Fruit fly (Drosophila melanogaster) whole organism, embryonic: ENCODE data around the gene Gr21a.

ENCODE experiments used
- ATbp ChIP-seq: fragments of 200-800 bp; sonication (Bioruptor generic); optimal IDR thresholded peaks from 2 replicates; lab custom pipeline; 2017; ENCODE audit warnings: missing biosample characterization, mild to moderate bottlenecking, missing genetic modification characterization, missing genetic modification reagents
- Ada2b ChIP-seq: fragments of 200-800 bp; sonication (Bioruptor generic); IDR thresholded peaks from 2 replicates; pipeline ENCODE4 v1.3.6; 2022; ENCODE audit warnings: missing biosample characterization, missing genetic modification characterization
- Asciz ChIP-seq: fragments of 200-800 bp; sonication (Bioruptor generic); optimal IDR thresholded peaks from 2 replicates; lab custom pipeline; 2017; ENCODE audit warnings: missing biosample characterization, mild to moderate bottlenecking, missing genetic modification characterization, missing genetic modification reagents
- Atf6 ChIP-seq: fragments of 200-800 bp; sonication (Bioruptor generic); IDR thresholded peaks from 2 replicates; pipeline ENCODE4 v1.3.6; 2022; ENCODE audit warnings: missing biosample characterization, missing genetic modification characterization
- CG10274 ChIP-seq: fragments of 200-800 bp; sonication (Bioruptor generic); optimal IDR thresholded peaks from 3 replicates; lab custom pipeline; 2017; ENCODE audit warnings: missing biosample characterization, mild to moderate bottlenecking, missing genetic modification characterization
- CG11247 ChIP-seq: fragments of 200-800 bp; sonication (Bioruptor generic); IDR thresholded peaks from 2 replicates; pipeline ENCODE4 v1.3.6; 2022; ENCODE audit warnings: missing biosample characterization, missing genetic modification characterization
- CG11504 ChIP-seq: fragments of 200-800 bp; sonication (Bioruptor generic); optimal IDR thresholded peaks from 3 replicates; lab custom pipeline; 2019; ENCODE audit warnings: missing biosample characterization, mild to moderate bottlenecking, missing genetic modification characterization, moderate library complexity
- CG12071 ChIP-seq: fragments of 200-800 bp; sonication (Bioruptor generic); optimal IDR thresholded peaks from 3 replicates; lab custom pipeline; 2018; ENCODE audit warnings: missing biosample characterization, mild to moderate bottlenecking, missing genetic modification characterization
- CG12219 ChIP-seq: fragments of 200-800 bp; sonication (Bioruptor generic); optimal IDR thresholded peaks from 3 replicates; lab custom pipeline; 2018; ENCODE audit warnings: missing biosample characterization, mild to moderate bottlenecking, missing genetic modification characterization
- CG12744 ChIP-seq: fragments of 200-800 bp; sonication (Bioruptor generic); optimal IDR thresholded peaks from 2 replicates; lab custom pipeline; 2016; ENCODE audit warnings: missing biosample characterization, missing genetic modification characterization
- CG14710 ChIP-seq: fragments of 200-800 bp; sonication (Bioruptor generic); optimal IDR thresholded peaks from 3 replicates; lab custom pipeline; 2019; ENCODE audit warnings: missing biosample characterization, mild to moderate bottlenecking, missing genetic modification characterization, moderate library complexity
- CG15514 ChIP-seq: fragments of 200-800 bp; sonication (Bioruptor generic); optimal IDR thresholded peaks from 3 replicates; lab custom pipeline; 2017; ENCODE audit warnings: missing biosample characterization, missing genetic modification characterization, mild to moderate bottlenecking, moderate library complexity, missing genetic modification reagents
- CG17328 ChIP-seq: fragments of 200-800 bp; sonication (Bioruptor generic); IDR thresholded peaks from 2 replicates; pipeline ENCODE4 v1.3.6; 2022; ENCODE audit warnings: missing biosample characterization, missing genetic modification characterization
- CG18476 ChIP-seq: fragments of 200-800 bp; sonication (Bioruptor generic); optimal IDR thresholded peaks from 2 replicates; lab custom pipeline; 2016; ENCODE audit warnings: missing biosample characterization, mild to moderate bottlenecking, missing genetic modification characterization
- CG2678 ChIP-seq: fragments of 200-800 bp; sonication (Bioruptor generic); optimal IDR thresholded peaks from 3 replicates; lab custom pipeline; 2019; ENCODE audit warnings: missing biosample characterization, mild to moderate bottlenecking, missing genetic modification characterization, moderate library complexity
- CG3726 ChIP-seq: fragments of 200-800 bp; sonication (Bioruptor generic); IDR thresholded peaks from 3 replicates; pipeline ENCODE4, ENCODE4 v1.3.6; 2022; ENCODE audit warnings: missing biosample characterization, missing genetic modification characterization
- CG5180 ChIP-seq: fragments of 200-800 bp; sonication (Bioruptor generic); optimal IDR thresholded peaks from 3 replicates; lab custom pipeline; 2017; ENCODE audit warnings: missing biosample characterization, missing genetic modification characterization, mild to moderate bottlenecking, moderate library complexity, missing genetic modification reagents
- CG6813 ChIP-seq: fragments of 200-800 bp; sonication (Bioruptor generic); optimal IDR thresholded peaks from 2 replicates; lab custom pipeline; 2017; ENCODE audit warnings: missing biosample characterization, missing genetic modification characterization, mild to moderate bottlenecking, moderate library complexity, missing genetic modification reagents
- CG7271 ChIP-seq: fragments of 200-800 bp; sonication (Bioruptor generic); optimal IDR thresholded peaks from 2 replicates; lab custom pipeline; 2018; ENCODE audit warnings: missing biosample characterization, mild to moderate bottlenecking, missing genetic modification characterization, moderate library complexity
- CG7556 ChIP-seq: fragments of 200-800 bp; sonication (Bioruptor generic); optimal IDR thresholded peaks from 2 replicates; lab custom pipeline; 2017; ENCODE audit warnings: missing biosample characterization, mild to moderate bottlenecking, missing genetic modification characterization
- CG7839 ChIP-seq: fragments of 200-800 bp; sonication (Bioruptor generic); optimal IDR thresholded peaks from 3 replicates; lab custom pipeline; 2018; ENCODE audit warnings: missing biosample characterization, mild to moderate bottlenecking, missing genetic modification characterization, moderate library complexity
- CG8388 ChIP-seq: fragments of 200-800 bp; sonication (Bioruptor generic); optimal IDR thresholded peaks from 2 replicates; lab custom pipeline; 2019; ENCODE audit warnings: missing biosample characterization, mild to moderate bottlenecking, missing genetic modification characterization, moderate library complexity
- CG9932 ChIP-seq: fragments of 200-800 bp; sonication (Bioruptor generic); IDR thresholded peaks from 2 replicates; pipeline ENCODE4 v1.3.6; 2022; ENCODE audit warnings: missing biosample characterization, missing genetic modification characterization
- Deaf1 ChIP-seq: fragments of 200-800 bp; optimal IDR thresholded peaks from 3 replicates; lab custom pipeline; 2019; ENCODE audit warnings: missing biosample characterization, mild to moderate bottlenecking, missing genetic modification characterization, moderate library complexity
- Doc2 ChIP-seq: fragments of 200-800 bp; sonication (Bioruptor generic); IDR thresholded peaks from 2 replicates; pipeline ENCODE4 v1.3.6; 2022; ENCODE audit warnings: missing biosample characterization, missing genetic modification characterization
- Dp ChIP-seq: fragments of 200-800 bp; sonication (Bioruptor generic); optimal IDR thresholded peaks from 2 replicates; lab custom pipeline; 2018; ENCODE audit warnings: missing biosample characterization, mild to moderate bottlenecking, missing genetic modification characterization, moderate library complexity
- Hand ChIP-seq: fragments of 200-800 bp; sonication (Bioruptor generic); optimal IDR thresholded peaks from 2 replicates; lab custom pipeline; 2017; ENCODE audit warnings: mild to moderate bottlenecking, missing biosample characterization, missing genetic modification reagents, missing genetic modification characterization
- Jarid2 ChIP-seq: fragments of 200-800 bp; sonication (Bioruptor generic); optimal IDR thresholded peaks from 3 replicates; lab custom pipeline; 2017; ENCODE audit warnings: mild to moderate bottlenecking, missing biosample characterization, missing genetic modification reagents, missing genetic modification characterization
- Meics ChIP-seq: fragments of 200-800 bp; sonication (Bioruptor generic); optimal IDR thresholded peaks from 2 replicates; lab custom pipeline; 2017; ENCODE audit warnings: missing biosample characterization, mild to moderate bottlenecking, missing genetic modification characterization
- NfI ChIP-seq: fragments of 200-800 bp; sonication (Bioruptor generic); optimal IDR thresholded peaks from 3 replicates; lab custom pipeline; 2018; ENCODE audit warnings: missing biosample characterization, mild to moderate bottlenecking, missing genetic modification characterization, moderate library complexity
- Optix ChIP-seq: fragments of 200-800 bp; sonication (Bioruptor generic); IDR thresholded peaks from 3 replicates; pipeline ENCODE4 v1.3.6; 2022; ENCODE audit warnings: missing biosample characterization, missing genetic modification characterization
- Sox102F ChIP-seq: fragments of 200-800 bp; sonication (Bioruptor generic); optimal IDR thresholded peaks from 2 replicates; lab custom pipeline; 2018; ENCODE audit warnings: missing biosample characterization, mild to moderate bottlenecking, missing genetic modification characterization, moderate library complexity
- Sry-δ ChIP-seq: fragments of 200-800 bp; sonication (Bioruptor generic); optimal IDR thresholded peaks from 2 replicates; lab custom pipeline; 2016; ENCODE audit warnings: missing biosample characterization, missing genetic modification characterization
- ara ChIP-seq: fragments of 200-800 bp; sonication (Bioruptor generic); IDR thresholded peaks from 2 replicates; pipeline ENCODE4 v1.3.6; 2022; ENCODE audit warnings: missing biosample characterization, missing genetic modification characterization
- cas ChIP-seq: fragments of 200-800 bp; sonication (Bioruptor generic); IDR thresholded peaks from 2 replicates; pipeline ENCODE4 v1.3.6; 2022; ENCODE audit warnings: missing biosample characterization, missing genetic modification characterization
- ci ChIP-seq: fragments of 200-800 bp; sonication (Bioruptor generic); IDR thresholded peaks from 3 replicates; pipeline ENCODE4 v1.3.6; 2022; ENCODE audit warnings: missing biosample characterization, missing genetic modification characterization
- croc ChIP-seq: fragments of 200-800 bp; sonication (Bioruptor generic); conservative IDR thresholded peaks from 3 replicates; pipeline ENCODE4 v1.3.6; 2022; ENCODE audit warnings: missing biosample characterization, missing genetic modification characterization
- crol ChIP-seq: fragments of 200-800 bp; sonication (Bioruptor generic); IDR thresholded peaks from 2 replicates; pipeline ENCODE4 v1.3.6; 2022; ENCODE audit warnings: missing biosample characterization, missing genetic modification characterization
- dati ChIP-seq: fragments of 200-800 bp; sonication (Bioruptor generic); IDR thresholded peaks from 2 replicates; pipeline ENCODE4 v1.3.6; 2022; ENCODE audit warnings: missing biosample characterization, missing genetic modification characterization
- disco-r ChIP-seq: fragments of 200-800 bp; sonication (Bioruptor generic); optimal IDR thresholded peaks from 2 replicates; lab custom pipeline; 2016; ENCODE audit warnings: missing biosample characterization, missing genetic modification characterization
- hb ChIP-seq: fragments of 200-800 bp; sonication (Bioruptor generic); IDR thresholded peaks from 3 replicates; pipeline ENCODE4 v1.3.6; 2022; ENCODE audit warnings: missing biosample characterization, missing genetic modification characterization; ENCODE audit not compliant: partially characterized antibody
- knrl ChIP-seq: fragments of 200-800 bp; sonication (Bioruptor generic); IDR thresholded peaks from 3 replicates; pipeline ENCODE4 v1.3.6; 2022; ENCODE audit warnings: missing biosample characterization, missing genetic modification characterization; ENCODE audit not compliant: partially characterized antibody
- lmd ChIP-seq: fragments of 200-800 bp; sonication (Bioruptor generic); IDR thresholded peaks from 2 replicates; pipeline ENCODE4 v1.3.6; 2022; ENCODE audit warnings: missing biosample characterization, missing genetic modification characterization
- maf-S ChIP-seq: fragments of 200-800 bp; sonication (Bioruptor generic); optimal IDR thresholded peaks from 2 replicates; lab custom pipeline; 2016; ENCODE audit warnings: missing biosample characterization, missing genetic modification characterization
- pita ChIP-seq: fragments of 200-800 bp; sonication (Bioruptor generic); optimal IDR thresholded peaks from 2 replicates; lab custom pipeline; 2017; ENCODE audit warnings: missing biosample characterization, mild to moderate bottlenecking, missing genetic modification characterization
- pzg ChIP-seq: fragments of 200-800 bp; sonication (Bioruptor generic); optimal IDR thresholded peaks from 3 replicates; lab custom pipeline; 2018; ENCODE audit warnings: missing biosample characterization, mild to moderate bottlenecking, missing genetic modification characterization, moderate library complexity
- row ChIP-seq: fragments of 200-800 bp; sonication (Bioruptor generic); IDR thresholded peaks from 3 replicates; pipeline ENCODE4 v1.3.6; 2022; ENCODE audit warnings: missing biosample characterization, missing genetic modification characterization
- slbo ChIP-seq: fragments of 200-800 bp; sonication (Bioruptor generic); IDR thresholded peaks from 2 replicates; pipeline ENCODE4 v1.3.6; 2022; ENCODE audit warnings: missing biosample characterization, missing genetic modification characterization
- sqz ChIP-seq: fragments of 200-800 bp; sonication (Bioruptor generic); optimal IDR thresholded peaks from 3 replicates; lab custom pipeline; 2018; ENCODE audit warnings: missing biosample characterization, mild to moderate bottlenecking, missing genetic modification characterization
- tll ChIP-seq, 2 experiments: fragments of 200-800 bp in 1 of 2; fragments of >200 bp in 1 of 2; sonication (Bioruptor generic) in 1 of 2; optimal IDR thresholded peaks; 2 replicates each; lab custom pipeline; 2017 to 2019; ENCODE audit warnings: missing biosample characterization in 2 of 2, missing genetic modification characterization in 2 of 2, mild to moderate bottlenecking in 1 of 2, moderate library complexity in 1 of 2

The Gr21a gene

dm6 chr2L:745785-746184 lies 34.5 kb upstream of the Gr21a start (continued):
- TF ChIP-seq CG14710 (tag; lab: Kevin White, UChicago) (no peak), CG11504 (peak; percentile 19), lmd (no peak), sqz (GFP tag; lab: Kevin White, UChicago) (no peak), CG7556 (GFP tag; lab: Kevin White, UChicago) (peak; percentile 8), ara (GFP tag; lab: Robert Waterston, UW) (0 out of 2 replicates have a peak, but pooled peaks have one; percentile 53), Sry-δ (GFP tag; lab: Kevin White, UChicago) (no peak), pzg (GFP tag; lab: Kevin White, UChicago) (peak; percentile 6), Jarid2 (no peak), CG5180 (GFP tag; lab: Kevin White, UChicago) (peak; percentile 2), CG3726 (GFP tag; lab: Robert Waterston, UW) (no peak), CG11247 (GFP tag; lab: Robert Waterston, UW) (no peak), NfI (GFP tag; lab: Kevin White, UChicago) (no peak), CG12744 (GFP tag; lab: Kevin White, UChicago) (no peak), CG10274 (GFP tag; lab: Kevin White, UChicago) (no peak), Asciz (GFP tag; lab: Kevin White, UChicago) (no peak), CG2678 (peak; percentile 23), CG9932 (GFP tag; lab: Robert Waterston, UW) (no peak), hb (no peak), Meics (peak; percentile 18), CG15514 (GFP tag; lab: Kevin White, UChicago) (peak; percentile 33), cas (no peak), Doc2 (no peak), maf-S (GFP tag; lab: Kevin White, UChicago) (no peak), row (GFP tag; lab: Robert Waterston, UW) (peak; percentile 20; the same call in 1 of the 3 replicates), dati (GFP tag; lab: Robert Waterston, UW) (no peak), ATbp (peak; percentile 5), CG7271 (tag; lab: Kevin White, UChicago) (no peak), knrl (GFP tag; lab: Robert Waterston, UW) (no peak), CG7839 (peak; percentile 17), Optix (GFP tag; lab: Robert Waterston, UW) (0 out of 3 replicates have a peak, but pooled peaks have one; percentile 24), CG8388 (GFP tag; lab: Kevin White, UChicago) (no peak), pita (no peak), Ada2b (GFP tag; lab: Robert Waterston, UW) (peak; percentile 29; the same call in 1 of the 2 replicates), CG6813 (GFP tag; lab: Kevin White, UChicago) (peak; percentile 14), CG17328 (GFP tag; lab: Robert Waterston, UW) (no peak), crol (GFP tag; lab: Robert Waterston, UW) (no peak), tll (GFP tag; optimal IDR thresholded peaks at IDR 0.05; lab: Kevin White, UChicago) (no peak), disco-r (GFP tag; lab: Kevin White, UChicago) (no peak), CG18476 (GFP tag; lab: Kevin White, UChicago) (no peak), Sox102F (GFP tag; lab: Kevin White, UChicago) (peak; percentile 19), CG12071 (GFP tag; lab: Kevin White, UChicago) (peak; percentile 35), Dp (GFP tag; lab: Kevin White, UChicago) (no peak), CG12219 (peak; percentile 21), ci (peak; percentile 68; the same call in 2 of the 3 replicates), slbo (GFP tag; lab: Robert Waterston, UW) (0 out of 2 replicates have a peak, but pooled peaks have one; percentile 15), croc (GFP tag; lab: Robert Waterston, UW) (no peak), Deaf1 (tag; lab: Kevin White, UChicago) (no peak), Atf6 (GFP tag; lab: Robert Waterston, UW) (no peak), Hand (no peak)
